Fruit fly (Drosophila melanogaster): ENCODE results near the gene CG33985.

CG33985 gene

DNA sequence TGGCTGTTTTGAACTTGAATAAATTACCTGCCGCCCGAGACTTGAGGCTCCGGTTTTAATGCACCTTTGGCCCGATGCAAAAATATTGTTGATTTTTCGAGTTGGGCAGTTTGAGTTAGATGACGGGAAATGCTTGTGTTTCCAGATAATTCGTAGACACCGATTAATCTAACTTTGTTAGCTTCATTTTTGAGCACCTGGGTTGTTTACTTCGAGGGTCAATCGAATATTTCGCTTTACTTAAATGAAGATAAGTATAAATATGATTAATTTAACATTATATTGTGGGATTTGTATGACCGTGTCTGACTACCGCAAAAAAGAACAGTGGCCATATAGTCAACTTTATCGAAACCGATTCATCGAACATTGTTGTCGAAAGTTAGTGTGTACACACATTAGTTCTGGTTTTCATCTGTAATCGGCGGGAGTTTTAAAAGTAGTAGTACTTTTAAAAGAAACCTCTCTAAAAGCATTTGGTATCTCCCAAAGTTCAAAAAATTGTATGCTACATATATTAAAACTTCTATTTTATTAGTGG is 2.7 kb downstream of the CG33985 start, which contains the start of gene CG7945:
Gene CG7945 (minus strand): TSS at position 332 of the 541 bp plus-strand sequence.
- no peak for TF ChIP-seq Myc (optimal IDR thresholded peaks at IDR 0.05)
- TF ChIP-seq ttk (optimal IDR thresholded peaks at IDR 0.05), result no peak
- no peak for TF ChIP-seq h (optimal IDR thresholded peaks at IDR 0.05)
- TF ChIP-seq psq (optimal IDR thresholded peaks at IDR 0.05), result no peak
- TF ChIP-seq insv (optimal IDR thresholded peaks at IDR 0.05), result no peak

DNA sequence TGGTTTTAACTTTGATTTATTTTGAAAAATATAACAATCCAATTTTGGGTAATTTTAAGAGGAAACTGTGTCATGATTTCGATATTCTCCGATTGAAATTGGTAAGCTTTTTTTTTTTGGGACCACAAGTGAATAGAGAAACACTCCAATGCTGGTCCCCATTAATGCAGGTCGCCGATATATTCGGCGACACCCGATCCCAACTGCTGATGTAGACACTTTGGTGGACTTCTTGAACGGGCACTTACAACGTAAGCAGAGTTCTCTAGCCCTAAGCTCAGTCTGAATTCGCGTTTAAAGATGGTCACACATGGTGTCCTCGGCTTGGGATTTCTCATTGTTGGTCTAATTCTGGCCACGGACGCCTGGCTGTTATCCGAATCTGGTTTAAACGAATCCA is 6.3 kb downstream of the CG33985 start, which contains the start of gene yellow-k:
Gene yellow-k (plus strand): TSS at position 301 of the 400 bp plus-strand sequence.
- TF ChIP-seq Myc (optimal IDR thresholded peaks at IDR 0.05) (no peak), psq (optimal IDR thresholded peaks at IDR 0.05) (no peak), insv (optimal IDR thresholded peaks at IDR 0.05) (no peak), h (optimal IDR thresholded peaks at IDR 0.05) (no peak), ttk (optimal IDR thresholded peaks at IDR 0.05) (no peak), Sin3A (optimal IDR thresholded peaks at IDR 0.05) (no peak)

DNA sequence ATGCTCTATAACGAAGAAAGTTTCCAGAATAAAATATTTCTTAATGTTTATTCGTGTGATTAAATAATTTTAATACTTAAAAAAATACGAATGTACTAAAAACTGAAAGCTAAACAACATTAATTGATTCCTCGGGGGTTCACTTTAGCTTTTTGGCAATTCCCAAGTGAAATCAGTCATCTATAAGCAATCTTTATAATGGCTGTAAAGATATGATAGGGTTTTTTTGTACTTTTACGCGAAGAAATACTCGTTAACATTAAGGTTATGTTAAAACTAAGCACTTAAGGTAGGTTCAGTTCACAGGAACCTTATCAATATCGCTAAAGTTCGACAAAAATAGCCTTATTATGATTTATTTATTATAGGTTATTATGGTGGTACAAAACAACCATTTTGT is 6.7 kb downstream of the CG33985 start:
- TF ChIP-seq Myc (optimal IDR thresholded peaks at IDR 0.05) (no peak), psq (optimal IDR thresholded peaks at IDR 0.05) (no peak), Sin3A (optimal IDR thresholded peaks at IDR 0.05) (no peak), h (optimal IDR thresholded peaks at IDR 0.05) (no peak), ttk (optimal IDR thresholded peaks at IDR 0.05) (no peak), insv (optimal IDR thresholded peaks at IDR 0.05) (no peak)

DNA sequence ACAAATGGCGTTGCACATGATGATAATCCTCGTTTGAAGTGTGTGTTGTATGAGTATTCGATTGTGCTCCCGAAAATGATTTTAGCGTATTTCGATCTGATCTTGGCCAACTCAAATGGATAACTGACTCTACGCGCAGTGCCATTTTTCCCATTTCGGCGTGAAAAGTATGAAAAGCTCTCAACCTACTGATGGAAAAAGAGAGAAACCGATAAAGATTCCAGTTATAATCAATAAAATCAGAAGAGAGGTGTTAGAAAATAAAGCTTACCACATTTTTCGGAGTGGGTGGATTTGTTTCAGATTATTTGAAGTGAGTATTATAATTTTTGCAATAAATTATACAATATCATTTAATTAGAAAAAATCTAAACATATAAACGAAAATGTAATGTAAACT is 7.1 kb downstream of the CG33985 start, which contains the start of gene mex1:
Gene mex1 (minus strand): TSS at position 101 of the 400 bp plus-strand sequence.
- TF ChIP-seq psq (optimal IDR thresholded peaks at IDR 0.05) (no peak), ttk (optimal IDR thresholded peaks at IDR 0.05) (no peak), Myc (optimal IDR thresholded peaks at IDR 0.05) (no peak)

DNA sequence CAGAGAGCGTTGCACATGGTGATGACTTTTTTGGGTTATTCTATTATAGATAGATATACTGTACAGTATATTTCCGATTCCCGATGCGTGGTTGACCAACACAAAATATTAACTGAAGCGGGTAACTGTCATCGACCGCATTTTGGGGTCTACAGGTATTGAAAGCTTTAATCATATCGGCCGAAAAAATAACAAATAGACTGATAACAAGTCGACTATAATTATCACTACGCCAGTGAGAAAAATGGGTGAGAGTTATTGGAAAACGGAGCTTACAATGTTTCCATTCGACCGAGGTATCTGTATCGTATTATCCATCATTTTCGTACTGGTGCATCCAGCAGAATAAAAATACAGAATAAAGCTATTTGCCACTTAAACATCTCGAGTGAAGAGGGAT is 8.3 kb downstream of the CG33985 start:
- TF ChIP-seq psq (optimal IDR thresholded peaks at IDR 0.05) (no peak), insv (optimal IDR thresholded peaks at IDR 0.05) (no peak), Sin3A (optimal IDR thresholded peaks at IDR 0.05) (no peak), h (optimal IDR thresholded peaks at IDR 0.05) (no peak), Myc (optimal IDR thresholded peaks at IDR 0.05) (no peak), ttk (optimal IDR thresholded peaks at IDR 0.05) (no peak)

DNA sequence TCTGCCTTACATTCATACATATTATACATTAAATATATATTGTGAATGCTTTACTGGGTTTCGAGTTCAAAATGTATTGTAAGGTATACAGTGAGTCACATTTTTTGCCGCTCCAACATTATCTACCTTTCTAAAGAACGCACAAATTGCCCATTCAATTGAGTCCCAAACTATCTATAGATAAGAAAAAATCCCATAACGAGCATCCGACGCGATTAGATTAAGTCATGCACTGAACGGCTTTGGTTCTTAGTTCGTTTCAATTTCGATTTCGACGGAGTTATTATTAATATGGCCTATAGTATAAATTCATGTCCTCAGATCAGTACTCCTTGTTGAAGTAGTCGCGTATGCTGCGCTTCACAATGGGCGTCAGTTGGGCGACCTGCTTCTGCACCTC is 9.1 kb downstream of the CG33985 start:
- TF ChIP-seq ttk (optimal IDR thresholded peaks at IDR 0.05) (no peak), h (optimal IDR thresholded peaks at IDR 0.05) (no peak), Sin3A (optimal IDR thresholded peaks at IDR 0.05) (no peak)

DNA sequence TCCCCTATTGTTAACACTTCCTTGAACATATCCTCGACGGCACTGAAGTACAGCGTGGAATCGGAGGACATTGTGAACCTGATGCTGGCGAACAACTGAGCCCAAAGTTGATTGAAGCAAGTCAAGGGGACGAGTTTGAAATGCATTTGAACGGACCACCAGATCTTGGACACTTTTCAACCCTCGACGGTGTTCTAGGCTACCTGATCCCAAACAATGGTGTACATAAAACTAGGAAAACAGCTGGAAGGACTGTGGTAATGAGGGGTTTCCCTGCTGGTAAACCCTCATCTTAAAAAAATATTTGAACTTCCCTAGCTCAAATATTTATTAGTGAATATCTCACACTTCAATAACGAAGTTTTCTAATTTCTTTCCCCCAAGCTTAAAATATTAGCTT is 9.7 kb downstream of the CG33985 start, which contains the start of gene CG13454:
Gene CG13454 (minus strand): TSS at position 101 of the 400 bp plus-strand sequence.
- TF ChIP-seq ttk (optimal IDR thresholded peaks at IDR 0.05) (no peak), Myc (optimal IDR thresholded peaks at IDR 0.05) (no peak)

DNA sequence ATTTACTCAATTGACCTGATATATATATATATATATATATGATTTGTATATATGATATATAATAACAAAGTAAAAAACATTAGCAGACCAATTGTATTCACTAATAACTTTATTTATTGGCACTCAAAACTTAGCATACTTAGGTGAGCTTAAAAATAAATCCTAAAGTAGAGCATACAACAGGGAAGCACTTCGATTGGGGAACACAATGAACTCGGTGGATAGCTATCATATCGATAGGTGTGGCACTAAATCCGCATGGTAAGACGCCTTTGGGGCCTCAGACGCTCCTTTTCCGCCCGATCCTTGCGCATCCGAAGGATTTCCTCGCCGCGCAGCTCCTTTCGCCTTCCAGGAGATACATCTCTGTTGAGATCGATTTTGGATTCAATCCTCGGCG is 10.2 kb downstream of the CG33985 start:
- TF ChIP-seq h (optimal IDR thresholded peaks at IDR 0.05), result no peak
- no peak for TF ChIP-seq Myc (optimal IDR thresholded peaks at IDR 0.05)
- TF ChIP-seq ttk (optimal IDR thresholded peaks at IDR 0.05), result no peak
- TF ChIP-seq Sin3A (optimal IDR thresholded peaks at IDR 0.05), result no peak
- TF ChIP-seq insv (optimal IDR thresholded peaks at IDR 0.05), result no peak
- no peak for TF ChIP-seq psq (optimal IDR thresholded peaks at IDR 0.05)

DNA sequence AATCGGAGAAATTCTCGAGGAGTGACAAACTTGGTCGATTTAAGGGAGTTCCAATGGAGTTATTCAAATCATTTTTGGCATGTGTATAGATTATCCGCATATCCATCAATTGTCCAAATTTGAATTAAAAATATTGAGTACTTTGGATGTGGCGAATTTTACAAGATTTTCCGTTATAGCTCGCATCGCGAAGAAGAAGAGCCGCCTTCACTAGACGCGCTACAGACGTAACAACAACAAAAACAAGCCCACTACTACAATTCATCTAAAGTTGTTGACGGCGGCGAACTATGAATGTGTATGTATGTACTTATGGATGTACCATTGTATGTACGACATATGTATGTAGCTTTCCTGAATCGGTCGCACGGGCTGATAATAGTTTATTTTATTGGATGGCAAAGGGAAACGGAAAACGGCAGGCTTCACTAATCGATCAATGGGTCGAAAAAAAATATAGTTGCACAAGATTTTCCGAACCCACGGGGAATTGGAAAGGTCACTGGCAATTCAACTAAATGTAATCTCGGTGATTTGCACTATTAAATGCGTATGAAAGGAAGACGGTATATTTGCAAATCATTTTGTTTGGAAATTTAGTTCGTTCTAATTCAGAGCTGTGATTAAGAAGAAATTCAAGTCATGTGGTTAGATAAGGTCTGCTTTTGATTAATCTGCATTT is 11.7 kb downstream of the CG33985 start:
- TF ChIP-seq insv (optimal IDR thresholded peaks at IDR 0.05) (no peak), Myc (optimal IDR thresholded peaks at IDR 0.05) (no peak), ttk (optimal IDR thresholded peaks at IDR 0.05) (no peak), h (optimal IDR thresholded peaks at IDR 0.05) (no peak), psq (optimal IDR thresholded peaks at IDR 0.05) (no peak)

DNA sequence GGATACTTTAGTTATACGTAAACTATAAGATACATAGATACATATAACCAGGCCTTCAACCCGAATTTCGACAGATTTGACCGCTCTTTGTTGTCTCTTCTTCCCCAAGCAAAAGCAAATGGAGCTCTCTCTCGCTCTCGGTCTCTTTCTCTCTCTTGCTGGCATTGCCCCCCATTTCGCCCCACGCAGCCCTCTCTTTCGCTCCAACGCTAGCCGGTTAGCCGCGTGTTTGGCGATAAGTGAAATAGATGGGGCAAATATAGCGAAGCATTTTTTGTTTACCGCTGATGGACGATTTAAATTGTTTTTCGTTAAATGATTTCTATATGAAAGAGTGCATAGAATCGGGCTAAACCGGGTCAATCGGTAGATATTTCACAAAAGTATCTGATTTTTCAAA is 12.2 kb downstream of the CG33985 start:
- TF ChIP-seq Myc (optimal IDR thresholded peaks at IDR 0.05) (no peak), h (optimal IDR thresholded peaks at IDR 0.05) (no peak), ttk (optimal IDR thresholded peaks at IDR 0.05) (no peak), insv (optimal IDR thresholded peaks at IDR 0.05) (no peak), Sin3A (optimal IDR thresholded peaks at IDR 0.05) (no peak), psq (optimal IDR thresholded peaks at IDR 0.05) (no peak)

DNA sequence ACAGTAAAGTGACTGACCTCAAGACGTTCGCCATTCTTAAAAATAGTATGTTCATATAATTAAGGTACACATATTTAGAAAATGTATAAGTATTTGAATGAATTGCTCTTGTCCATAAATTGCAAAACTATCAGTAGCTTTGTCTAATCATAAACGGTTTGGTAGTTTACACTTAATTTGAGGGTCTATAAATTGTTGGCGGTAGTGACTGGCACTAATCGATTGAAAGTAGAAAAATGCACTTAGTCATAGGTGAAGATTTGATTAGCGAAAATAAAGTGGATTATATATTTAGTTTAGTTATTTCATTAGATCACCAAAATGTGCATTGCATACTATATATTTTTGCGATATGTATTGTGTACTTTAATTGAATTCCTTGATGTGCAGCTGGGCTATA is 12.9 kb downstream of the CG33985 start:
- no peak for TF ChIP-seq ttk (optimal IDR thresholded peaks at IDR 0.05)
- TF ChIP-seq Myc (optimal IDR thresholded peaks at IDR 0.05), result no peak
- TF ChIP-seq Sin3A (optimal IDR thresholded peaks at IDR 0.05), result no peak
- TF ChIP-seq h (optimal IDR thresholded peaks at IDR 0.05), result no peak
- TF ChIP-seq psq (optimal IDR thresholded peaks at IDR 0.05), result no peak
- TF ChIP-seq insv (optimal IDR thresholded peaks at IDR 0.05), result no peak

DNA sequence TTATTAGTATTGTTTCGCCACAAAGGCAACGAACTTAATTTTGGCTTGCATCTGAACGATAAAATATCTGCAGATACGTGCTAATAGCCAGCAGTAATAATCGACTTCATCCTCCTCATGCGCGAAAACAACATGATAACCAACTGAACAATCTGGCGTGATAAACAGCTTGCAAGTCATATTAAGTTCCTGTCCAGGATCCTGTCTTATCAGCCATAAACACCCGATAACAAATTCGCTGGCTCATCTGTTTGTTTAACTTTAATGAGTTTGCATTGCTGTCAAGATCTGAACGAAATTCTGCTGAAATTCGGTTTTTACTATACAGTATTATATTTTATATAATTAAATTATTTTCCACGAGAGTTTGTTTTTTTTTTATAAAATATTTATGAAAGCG is 13.3 kb downstream of the CG33985 start:
- no peak for TF ChIP-seq psq (optimal IDR thresholded peaks at IDR 0.05)
- TF ChIP-seq ttk (optimal IDR thresholded peaks at IDR 0.05), result no peak
- TF ChIP-seq insv (optimal IDR thresholded peaks at IDR 0.05), result no peak
- no peak for TF ChIP-seq Sin3A (optimal IDR thresholded peaks at IDR 0.05)
- TF ChIP-seq Myc (optimal IDR thresholded peaks at IDR 0.05), result no peak
- no peak for TF ChIP-seq h (optimal IDR thresholded peaks at IDR 0.05)

DNA sequence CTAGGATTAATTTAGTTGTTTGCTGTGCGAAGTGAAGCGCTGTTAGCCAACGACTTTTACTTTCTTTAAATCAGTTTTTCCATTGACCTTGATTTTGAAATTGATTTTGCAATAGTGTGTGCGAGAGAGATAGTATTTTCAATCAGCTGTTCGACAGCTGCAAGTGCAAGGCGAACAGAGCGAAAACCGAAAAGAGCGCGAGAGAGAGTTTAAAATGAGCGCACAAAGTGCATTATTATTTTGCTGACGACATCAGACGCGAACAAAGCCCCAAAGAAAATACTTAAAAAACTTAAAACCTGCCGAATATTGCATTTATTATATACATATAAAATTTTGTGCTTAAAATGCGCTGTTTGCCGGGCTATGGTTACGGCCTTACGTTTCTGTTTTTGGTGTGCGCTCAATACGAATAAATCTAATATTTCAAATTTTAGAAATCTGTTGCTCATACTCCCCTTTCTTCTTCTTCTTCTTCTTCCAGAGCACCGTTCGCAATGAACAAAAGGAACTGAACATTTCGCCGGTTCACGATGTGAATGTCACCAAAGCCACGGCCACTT is 14.8 kb downstream of the CG33985 start:
- TF ChIP-seq h (optimal IDR thresholded peaks at IDR 0.05) (no peak), psq (optimal IDR thresholded peaks at IDR 0.05) (no peak), insv (optimal IDR thresholded peaks at IDR 0.05) (no peak), Myc (optimal IDR thresholded peaks at IDR 0.05) (no peak), Sin3A (optimal IDR thresholded peaks at IDR 0.05) (no peak), ttk (optimal IDR thresholded peaks at IDR 0.05) (no peak)
